Worm (Caenorhabditis elegans) whole organism, midembryonic: Measurements from ENCODE around the gene pot-2.

ENCODE experiments used
- T22C8.4 ChIP-seq: fragments of 200-800 bp; sonication (Bioruptor generic); IDR thresholded peaks from 2 replicates; pipeline ENCODE4 v1.3.6; 2022; ENCODE audit warnings: missing genetic modification characterization, missing compliant biosample characterization
- cog-1 ChIP-seq: sonication (generic microtip); optimal IDR thresholded peaks from 2 replicates; lab custom pipeline; 2016; ENCODE audit warnings: missing genetic modification characterization, missing compliant biosample characterization
- flt-1 ChIP-seq: fragments of 200-800 bp; sonication (Bioruptor generic); IDR thresholded peaks from 2 replicates; pipeline ENCODE4 v1.3.6; 2022; ENCODE audit warnings: missing genetic modification characterization, missing compliant biosample characterization
- klf-2 ChIP-seq: fragments of 200-800 bp; sonication (Bioruptor generic); conservative IDR thresholded peaks from 2 replicates; pipeline ENCODE4 v1.3.6; 2022; ENCODE audit warnings: missing genetic modification reagents, missing genetic modification characterization, missing compliant biosample characterization
- med-1 ChIP-seq: sonication (generic microtip); optimal IDR thresholded peaks from 2 replicates; lab custom pipeline; 2017; ENCODE audit warnings: missing genetic modification characterization, mild to moderate bottlenecking, missing compliant biosample characterization, antibody characterized with exemption, missing genetic modification reagents; ENCODE audit not compliant: insufficient read depth
- ref-1 ChIP-seq: fragments of 200-800 bp; sonication (Bioruptor generic); conservative IDR thresholded peaks from 2 replicates; pipeline ENCODE4 v1.3.6; 2022; ENCODE audit warnings: missing genetic modification reagents, missing genetic modification characterization, missing compliant biosample characterization
- tab-1 ChIP-seq: fragments of 200-800 bp; sonication (Bioruptor generic); IDR thresholded peaks from 2 replicates; pipeline ENCODE4 v1.3.6; 2022; ENCODE audit warnings: missing genetic modification characterization, missing compliant biosample characterization
- ztf-23 ChIP-seq: fragments of 200-800 bp; sonication (Bioruptor generic); IDR thresholded peaks from 2 replicates; pipeline ENCODE4 v1.3.6; 2022; ENCODE audit warnings: missing genetic modification reagents, missing genetic modification characterization, missing compliant biosample characterization
- ztf-29 ChIP-seq: fragments of 200-800 bp; sonication (Bioruptor generic); IDR thresholded peaks from 2 replicates; pipeline ENCODE4 v1.3.6; 2022; ENCODE audit warnings: missing genetic modification reagents, missing genetic modification characterization, missing compliant biosample characterization

The pot-2 gene

ce11 chrII:14511189-14511588 is 12.8 kb upstream of the pot-2 start, which contains the start of gene K10H10.13:
K10H10.13 (minus strand) TSS chrII:14511289.
- TF ChIP-seq klf-2: no peak
- no peak for TF ChIP-seq T22C8.4
- no peak for TF ChIP-seq ztf-23 (GFP tag; lab: Robert Waterston, UW)

- TF ChIP-seq T22C8.4 (no peak), flt-1 (GFP tag; lab: Robert Waterston, UW) (no peak), ref-1 (GFP tag; lab: Robert Waterston, UW) (no peak), cog-1 (tag; lab: Kevin White, UChicago) (no peak), klf-2 (no peak), med-1 (GFP tag; lab: Kevin White, UChicago) (no peak), ztf-23 (GFP tag; lab: Robert Waterston, UW) (no peak), tab-1 (GFP tag; lab: Robert Waterston, UW) (no peak), ztf-29 (GFP tag; lab: Robert Waterston, UW) (no peak)
Measured at ce11 chrII:14515017-14515416, 9.0 kb upstream of the pot-2 start, which contains the start of gene K10H10.9. K10H10.9 (minus strand) TSS chrII:14515117.

ce11 chrII:14522037-14522436 is 1.9 kb upstream of the pot-2 start, which contains the start of gene btb-19:
btb-19 (minus strand) TSS chrII:14522137.
- TF ChIP-seq med-1 (GFP tag; lab: Kevin White, UChicago) (no peak), cog-1 (tag; lab: Kevin White, UChicago) (no peak), tab-1 (GFP tag; lab: Robert Waterston, UW) (no peak), ztf-29 (GFP tag; lab: Robert Waterston, UW) (no peak), ztf-23 (GFP tag; lab: Robert Waterston, UW) (no peak), T22C8.4 (no peak), ref-1 (GFP tag; lab: Robert Waterston, UW) (no peak), klf-2 (no peak), flt-1 (GFP tag; lab: Robert Waterston, UW) (no peak)

ce11 chrII:14523070-14523572 is 852 bp upstream of the pot-2 start, which contains the start of gene btb-20:
btb-20 (minus strand) TSS chrII:14523522.
- no peak for TF ChIP-seq ref-1 (GFP tag; lab: Robert Waterston, UW)
- no peak for TF ChIP-seq klf-2
- TF ChIP-seq med-1 (GFP tag; lab: Kevin White, UChicago): no peak
- TF ChIP-seq flt-1 (GFP tag; lab: Robert Waterston, UW): no peak
- TF ChIP-seq tab-1 (GFP tag; lab: Robert Waterston, UW): no peak
- no peak for TF ChIP-seq T22C8.4
- no peak for TF ChIP-seq ztf-29 (GFP tag; lab: Robert Waterston, UW)
- no peak for TF ChIP-seq ztf-23 (GFP tag; lab: Robert Waterston, UW)
- no peak for TF ChIP-seq cog-1 (tag; lab: Kevin White, UChicago)

- TF ChIP-seq flt-1 (GFP tag; lab: Robert Waterston, UW): no peak
- no peak for TF ChIP-seq med-1 (GFP tag; lab: Kevin White, UChicago)
- no peak for TF ChIP-seq klf-2
- TF ChIP-seq ztf-29 (GFP tag; lab: Robert Waterston, UW): no peak
- no peak for TF ChIP-seq T22C8.4
- no peak for TF ChIP-seq tab-1 (GFP tag; lab: Robert Waterston, UW)
- TF ChIP-seq ref-1 (GFP tag; lab: Robert Waterston, UW): no peak
- TF ChIP-seq cog-1 (tag; lab: Kevin White, UChicago): no peak
- no peak for TF ChIP-seq ztf-23 (GFP tag; lab: Robert Waterston, UW)
Measured at ce11 chrII:14525013-14525412, 1.0 kb downstream of the pot-2 start, which contains the start of gene F57C2.4. F57C2.4 (plus strand) TSS chrII:14525313.

- TF ChIP-seq tab-1 (GFP tag; lab: Robert Waterston, UW) (no peak), flt-1 (GFP tag; lab: Robert Waterston, UW) (no peak), ztf-29 (GFP tag; lab: Robert Waterston, UW) (no peak), T22C8.4 (no peak), cog-1 (tag; lab: Kevin White, UChicago) (no peak), ztf-23 (GFP tag; lab: Robert Waterston, UW) (no peak), klf-2 (no peak), ref-1 (GFP tag; lab: Robert Waterston, UW) (no peak), med-1 (GFP tag; lab: Kevin White, UChicago) (no peak)
Measured at ce11 chrII:14527104-14527503, 3.1 kb downstream of the pot-2 start.

- TF ChIP-seq cog-1 (tag; lab: Kevin White, UChicago) (peak; percentile 93), ztf-29 (GFP tag; lab: Robert Waterston, UW) (no peak), T22C8.4 (no peak), ztf-23 (GFP tag; lab: Robert Waterston, UW) (peak; percentile 63), klf-2 (peak; percentile 67; the same call in 1 of the 2 replicates), ref-1 (GFP tag; lab: Robert Waterston, UW) (no peak), med-1 (GFP tag; lab: Kevin White, UChicago) (no peak), flt-1 (GFP tag; lab: Robert Waterston, UW) (0 out of 2 replicates have a peak, but pooled peaks have one; percentile 6)
Measured at ce11 chrII:14528233-14528802, 4.3 kb downstream of the pot-2 start, which contains the start of the genes F57C2.5 and spat-1. F57C2.5 (minus strand) TSS chrII:14528239. spat-1 (plus strand) TSS chrII:14528752.

- TF ChIP-seq cog-1 (tag; lab: Kevin White, UChicago) (no peak), med-1 (GFP tag; lab: Kevin White, UChicago) (no peak), tab-1 (GFP tag; lab: Robert Waterston, UW) (no peak), ztf-23 (GFP tag; lab: Robert Waterston, UW) (no peak), ref-1 (GFP tag; lab: Robert Waterston, UW) (no peak), flt-1 (GFP tag; lab: Robert Waterston, UW) (no peak), T22C8.4 (no peak), klf-2 (no peak), ztf-29 (GFP tag; lab: Robert Waterston, UW) (no peak)
Measured at ce11 chrII:14534000-14534399, 10.0 kb downstream of the pot-2 start, which contains the start of gene C04H5.1. C04H5.1 (plus strand) TSS chrII:14534300.

ce11 chrII:14537728-14538127 is 13.8 kb downstream of the pot-2 start, which contains the start of the genes clec-147 and C04H5.7:
clec-147 (minus strand) TSS chrII:14537828.
C04H5.7 (plus strand) TSS chrII:14537946.
- TF ChIP-seq cog-1 (tag; lab: Kevin White, UChicago) (no peak), tab-1 (GFP tag; lab: Robert Waterston, UW) (no peak), ztf-23 (GFP tag; lab: Robert Waterston, UW) (no peak), T22C8.4 (no peak), flt-1 (GFP tag; lab: Robert Waterston, UW) (no peak), ref-1 (GFP tag; lab: Robert Waterston, UW) (no peak), med-1 (GFP tag; lab: Kevin White, UChicago) (no peak)
